Fruit fly (Drosophila melanogaster): ENCODE data around the gene Wnk.

Gene Wnk

DNA sequence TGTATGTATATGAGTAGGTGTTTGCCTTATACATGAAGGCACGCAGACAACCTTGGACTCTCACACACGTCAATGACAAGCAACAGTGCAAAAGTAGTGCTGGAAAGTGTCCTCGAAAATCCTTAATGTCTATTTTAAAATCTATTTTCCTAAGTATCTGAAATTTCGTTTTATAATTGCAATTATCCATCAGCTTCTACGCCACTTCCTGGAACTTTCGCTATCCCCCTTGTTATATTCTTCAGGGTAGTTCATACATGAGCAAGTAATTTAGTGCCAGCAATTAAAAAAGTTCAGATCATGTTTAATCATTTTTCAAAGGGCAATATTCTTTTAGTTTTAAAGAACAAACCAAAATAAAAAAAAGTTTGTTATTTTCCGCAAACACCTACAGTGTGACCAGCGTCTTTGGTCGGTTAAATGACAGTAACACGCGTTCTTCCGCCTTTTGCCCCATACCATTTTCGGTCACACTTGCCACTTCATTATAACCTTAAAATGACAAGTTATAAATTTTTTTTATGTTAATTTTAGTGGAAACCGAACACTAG, 37.9 kb downstream of the Wnk start (continued):
- TF ChIP-seq CG3995 (GFP tag; optimal IDR thresholded peaks at IDR 0.05): no peak
- TF ChIP-seq hb (GFP tag; IDR thresholded peaks at IDR 0.05; ENCODE audit: partially characterized antibody): no peak
- TF ChIP-seq CG6813 (GFP tag; optimal IDR thresholded peaks at IDR 0.05): no peak
- TF ChIP-seq vnd (GFP tag; IDR thresholded peaks at IDR 0.05; ENCODE audit: partially characterized antibody): no peak
- no peak for TF ChIP-seq ken (GFP tag; IDR thresholded peaks at IDR 0.05)
- TF ChIP-seq Sox102F (GFP tag; optimal IDR thresholded peaks at IDR 0.05): no peak
- TF ChIP-seq corto (GFP tag; optimal IDR thresholded peaks at IDR 0.05): no peak
- TF ChIP-seq Med (GFP tag): peak; percentile 86
- peak; percentile 69 for TF ChIP-seq pzg (GFP tag; optimal IDR thresholded peaks at IDR 0.05)
- TF ChIP-seq salm (tag; optimal IDR thresholded peaks at IDR 0.05): no peak
- peak; percentile 16 for TF ChIP-seq CG6254 (GFP tag; optimal IDR thresholded peaks at IDR 0.05)
- no peak for TF ChIP-seq CG1792 (GFP tag; optimal IDR thresholded peaks at IDR 0.05)
- TF ChIP-seq CG13296 (GFP tag; optimal IDR thresholded peaks at IDR 0.05): no peak
- TF ChIP-seq croc (GFP tag; conservative IDR thresholded peaks at IDR 0.05): no peak
- no peak for TF ChIP-seq lbe (GFP tag; optimal IDR thresholded peaks at IDR 0.05)
- no peak for TF ChIP-seq lmd (GFP tag; IDR thresholded peaks at IDR 0.05)
- TF ChIP-seq chn (GFP tag; optimal IDR thresholded peaks at IDR 0.05): no peak
- TF ChIP-seq bigmax (GFP tag; optimal IDR thresholded peaks at IDR 0.05): peak; percentile 100
- TF ChIP-seq wdn (GFP tag; IDR thresholded peaks at IDR 0.05): no peak
- no peak for TF ChIP-seq CG2199 (GFP tag; IDR thresholded peaks at IDR 0.05)
- TF ChIP-seq Hmx (GFP tag; optimal IDR thresholded peaks at IDR 0.05): no peak
- TF ChIP-seq CG11696 (GFP tag; IDR thresholded peaks at IDR 0.05): no peak
- no peak for TF ChIP-seq CG15269 (tag; optimal IDR thresholded peaks at IDR 0.05)
- no peak for TF ChIP-seq CG7357 (GFP tag; IDR thresholded peaks at IDR 0.05)
- no peak for TF ChIP-seq CG15601 (tag; optimal IDR thresholded peaks at IDR 0.05)
- TF ChIP-seq nom (GFP tag; optimal IDR thresholded peaks at IDR 0.05): no peak
- peak; percentile 9 for TF ChIP-seq Dip3 (GFP tag; optimal IDR thresholded peaks at IDR 0.05)
- TF ChIP-seq CG6654 (GFP tag; optimal IDR thresholded peaks at IDR 0.05): no peak
- TF ChIP-seq scrt (GFP tag; optimal IDR thresholded peaks at IDR 0.05): peak; percentile 70
- peak; percentile 15; the same call in 1 of the 2 replicates for TF ChIP-seq E2f2 (GFP tag; IDR thresholded peaks at IDR 0.05)
- no peak for TF ChIP-seq GATAe (GFP tag; conservative IDR thresholded peaks at IDR 0.05)
- TF ChIP-seq NFAT (GFP tag; IDR thresholded peaks at IDR 0.05): no peak
- no peak for TF ChIP-seq ttk (GFP tag; IDR thresholded peaks at IDR 0.05)
- peak; percentile 36 for TF ChIP-seq phol (tag; optimal IDR thresholded peaks at IDR 0.05)
- no peak for TF ChIP-seq CG43689 (GFP tag; IDR thresholded peaks at IDR 0.05)
- no peak for TF ChIP-seq ara (GFP tag; IDR thresholded peaks at IDR 0.05)
- TF ChIP-seq Fer3 (tag; optimal IDR thresholded peaks at IDR 0.05): no peak
- no peak for TF ChIP-seq CG6683 (GFP tag; optimal IDR thresholded peaks at IDR 0.05)
- TF ChIP-seq z (GFP tag; IDR thresholded peaks at IDR 0.05): no peak
- TF ChIP-seq CG11723 (GFP tag; optimal IDR thresholded peaks at IDR 0.05): no peak
- TF ChIP-seq bowl (GFP tag; IDR thresholded peaks at IDR 0.05): no peak
- TF ChIP-seq D19B (GFP tag; optimal IDR thresholded peaks at IDR 0.05): no peak
- TF ChIP-seq H15 (GFP tag; IDR thresholded peaks at IDR 0.05): no peak
- TF ChIP-seq Dbx (GFP tag; IDR thresholded peaks at IDR 0.05): no peak
- peak; percentile 7 for TF ChIP-seq Nf-YB (GFP tag; optimal IDR thresholded peaks at IDR 0.05)
- TF ChIP-seq CG9215 (GFP tag; IDR thresholded peaks at IDR 0.05): no peak
- TF ChIP-seq dpn (GFP tag; optimal IDR thresholded peaks at IDR 0.05): peak in 1 of 2 experiments; percentile 40
- no peak for TF ChIP-seq ash1 (GFP tag; optimal IDR thresholded peaks at IDR 0.05)
- TF ChIP-seq Dll (GFP tag; IDR thresholded peaks at IDR 0.05; ENCODE audit: partially characterized antibody): no peak
- peak; percentile 27 for TF ChIP-seq CG3281 (GFP tag; optimal IDR thresholded peaks at IDR 0.05)
- TF ChIP-seq Stat92E (GFP tag; optimal IDR thresholded peaks at IDR 0.05): no peak
